Fruit fly (Drosophila melanogaster) whole organism, prepupa: Measurements from ENCODE around the gene jdp.

Source experiments
- CG11762 ChIP-seq: fragments of 200-800 bp; sonication (Bioruptor generic); optimal IDR thresholded peaks from 3 replicates; lab custom pipeline; 2016; ENCODE audit warnings: missing biosample characterization, missing genetic modification characterization; ENCODE audit not compliant: insufficient read depth
- CG8632 ChIP-seq: fragments of 200-800 bp; sonication (Bioruptor generic); optimal IDR thresholded peaks from 3 replicates; lab custom pipeline; 2016; ENCODE audit warnings: missing biosample characterization, missing genetic modification characterization
- Ets96B ChIP-seq: fragments of 200-800 bp; optimal IDR thresholded peaks from 2 replicates; lab custom pipeline; 2019; ENCODE audit warnings: missing biosample characterization, mild to moderate bottlenecking, missing genetic modification characterization, moderate library complexity
- Sox102F ChIP-seq: fragments of 200-800 bp; sonication (Bioruptor generic); optimal IDR thresholded peaks from 2 replicates; lab custom pipeline; 2016; ENCODE audit warnings: missing biosample characterization, mild to moderate bottlenecking, missing genetic modification characterization

DNA sequence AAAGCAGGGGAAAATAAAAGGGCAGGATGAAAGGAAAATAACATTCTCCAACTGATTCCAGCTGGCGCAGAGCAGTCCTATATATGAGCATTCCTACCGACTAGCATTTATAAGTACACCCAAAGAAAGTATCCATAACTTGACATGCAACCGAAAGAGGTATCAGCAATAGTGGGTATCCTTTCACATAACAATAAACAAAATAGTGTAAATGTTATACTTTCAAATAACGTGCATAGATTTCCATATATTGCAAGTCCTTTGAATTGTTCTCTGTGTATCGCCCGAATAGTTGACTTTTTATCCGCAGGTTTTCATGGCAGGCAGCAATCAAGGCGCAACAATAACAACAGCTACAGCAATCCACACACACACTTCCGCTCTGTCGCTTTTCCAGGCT lies 23.2 kb upstream of the jdp start:
- TF ChIP-seq CG8632 (GFP tag; lab: Kevin White, UChicago) (no peak), CG11762 (no peak), Ets96B (tag; lab: Kevin White, UChicago) (no peak), Sox102F (no peak)
